Worm (Caenorhabditis elegans) whole organism, mixed stage, embryonic: ENCODE measurements around the gene hsd-2.

Source experiments
- drap-1 ChIP-seq: fragments of 200-800 bp; sonication (Bioruptor generic); optimal IDR thresholded peaks from 3 replicates; lab custom pipeline; 2018; ENCODE audit warnings: mild to moderate bottlenecking, missing genetic modification characterization, missing compliant biosample characterization
- flh-1 ChIP-seq: fragments of 200-800 bp; sonication (Bioruptor generic); optimal IDR thresholded peaks from 2 replicates; lab custom pipeline; 2018; ENCODE audit warnings: mild to moderate bottlenecking, missing genetic modification characterization, moderate library complexity, missing compliant biosample characterization
- pha-4 ChIP-seq: fragments of 150-350 bp; optimal IDR thresholded peaks from 2 replicates; lab custom pipeline; 2018; ENCODE audit warnings: missing biosample characterization, missing genetic modification reagents, missing genetic modification characterization
- snpc-4 ChIP-seq: fragments of 150-350 bp; optimal IDR thresholded peaks from 2 replicates; lab custom pipeline; 2014; ENCODE audit warnings: missing biosample characterization, missing genetic modification characterization

DNA sequence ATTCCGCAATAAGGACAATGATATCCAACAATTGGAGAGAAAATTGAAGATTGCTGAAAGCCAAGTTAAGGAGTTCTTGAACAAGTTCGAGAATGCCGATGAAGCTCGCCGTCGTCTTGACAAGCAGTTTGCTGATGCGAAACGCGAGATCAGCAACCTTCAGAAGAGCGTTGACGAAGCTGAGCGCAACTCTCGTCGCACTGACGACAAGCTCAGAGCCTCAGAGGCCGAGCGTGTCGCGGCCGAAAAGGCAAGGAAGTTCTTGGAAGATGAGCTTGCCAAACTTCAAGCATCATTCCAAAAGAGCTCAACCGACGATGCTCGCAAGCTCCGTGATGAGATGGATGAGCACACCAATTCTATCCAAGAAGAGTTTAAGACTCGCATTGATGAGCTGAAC is 18.7 kb upstream of the hsd-2 start:
- no peak for TF ChIP-seq drap-1 (GFP tag; lab: Kevin White, UChicago)
- TF ChIP-seq pha-4, result no peak
- TF ChIP-seq flh-1, result no peak
- TF ChIP-seq snpc-4 (tag; lab: Kevin White, UChicago), result no peak
